Fruit fly (Drosophila melanogaster): ENCODE data around the gene mex1.

mex1 gene

dm6 chr3L:15493886-15494598 lies 25.4 kb downstream of the mex1 start:
- TF ChIP-seq noc (tag; optimal IDR thresholded peaks at IDR 0.05): no peak

- TF ChIP-seq noc (tag; optimal IDR thresholded peaks at IDR 0.05): no peak
Measured at dm6 chr3L:15485302-15485701, 34.1 kb downstream of the mex1 start, which contains the start of gene Ran-like. TSS of gene Ran-like (minus strand) at chr3L:15485402.

- TF ChIP-seq noc (tag; optimal IDR thresholded peaks at IDR 0.05): no peak
Measured at dm6 chr3L:15474010-15474409, 45.4 kb downstream of the mex1 start, which contains the start of gene cocoon. TSS of gene cocoon (minus strand) at chr3L:15474110.
